Worm (Caenorhabditis elegans): ENCODE data around the gene C01B10.3.
"Not testable (repeated sequence)": the region's sequence is repeated elsewhere in the genome, so short reads cannot be mapped to it uniquely, and the experiment has no call there.

DNA sequence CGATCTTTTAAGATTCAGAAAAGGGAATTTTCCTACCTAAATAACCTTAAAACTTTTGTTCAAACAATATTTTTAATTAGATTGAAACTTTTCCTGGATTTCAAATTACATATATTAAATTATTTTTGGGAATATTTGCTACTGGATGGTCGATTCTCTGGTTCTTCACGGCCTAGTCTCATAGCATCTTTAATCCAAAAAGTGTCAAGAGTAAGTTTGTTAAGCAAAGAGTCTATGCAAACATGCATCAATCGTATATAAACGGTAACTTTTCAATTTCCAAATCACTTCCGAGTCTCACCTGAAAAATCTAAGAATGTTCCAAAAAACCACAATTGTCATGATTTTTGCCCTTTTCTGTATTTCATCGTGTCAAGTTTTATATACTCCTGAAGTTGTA, 23.2 kb downstream of the C01B10.3 start, which contains the start of gene nspb-4:
- not testable (repeated sequence) for TF ChIP-seq dmd-4 (tag; optimal IDR thresholded peaks at IDR 0.05); ztf-11 (tag; optimal IDR thresholded peaks at IDR 0.05); zag-1 (tag; optimal IDR thresholded peaks at IDR 0.05); lin-39 (tag; optimal IDR thresholded peaks at IDR 0.05); ceh-82 (tag; optimal IDR thresholded peaks at IDR 0.05); unc-62 (GFP tag; optimal IDR thresholded peaks at IDR 0.05); snpc-4 (tag; optimal IDR thresholded peaks at IDR 0.05); nhr-77 (tag; optimal IDR thresholded peaks at IDR 0.05); gmeb-1 (tag; optimal IDR thresholded peaks at IDR 0.05); unc-39 (tag; optimal IDR thresholded peaks at IDR 0.05); nhr-11 (tag; optimal IDR thresholded peaks at IDR 0.05); ama-1 (optimal IDR thresholded peaks at IDR 0.05); nhr-12 (tag; optimal IDR thresholded peaks at IDR 0.05)

Measured in whole organism, L2 larva.